Worm (Caenorhabditis elegans) whole organism, L2 larva: ENCODE results near the gene ogt-1.

Source experiments
- F13H6.1 ChIP-seq: sonication (generic microtip); optimal IDR thresholded peaks from 2 replicates; lab custom pipeline; 2016; ENCODE audit warnings: missing genetic modification characterization, missing compliant biosample characterization
- ama-1 ChIP-seq: fragments of 150-350 bp; optimal IDR thresholded peaks from 2 replicates; lab custom pipeline; 2018; ENCODE audit warnings: inconsistent platforms
- fos-1 ChIP-seq: fragments of 150-350 bp; optimal IDR thresholded peaks from 2 replicates; lab custom pipeline; 2014; ENCODE audit warnings: missing biosample characterization, missing genetic modification characterization
- lin-11 ChIP-seq: fragments of 150-350 bp; sonication (generic microtip); optimal IDR thresholded peaks from 2 replicates; lab custom pipeline; 2014; ENCODE audit warnings: missing biosample characterization, missing genetic modification characterization, inconsistent platforms, mixed read lengths
- lin-39 ChIP-seq: fragments of 150-350 bp; optimal IDR thresholded peaks from 2 replicates; lab custom pipeline; 2014; ENCODE audit warnings: missing biosample characterization, missing genetic modification reagents, missing genetic modification characterization
- mdl-1 ChIP-seq, 2 experiments: fragments of 150-350 bp in 1 of 2; sonication (generic microtip) in 1 of 2; optimal IDR thresholded peaks; 2 replicates each; lab custom pipeline; 2017; ENCODE audit warnings: missing biosample characterization in 2 of 2, missing genetic modification characterization in 2 of 2
- nhr-12 ChIP-seq: fragments of 150-350 bp; optimal IDR thresholded peaks from 2 replicates; lab custom pipeline; 2014; ENCODE audit warnings: missing biosample characterization, missing genetic modification characterization
- nhr-25 ChIP-seq: fragments of 150-350 bp; sonication (generic microtip); optimal IDR thresholded peaks from 3 replicates; lab custom pipeline; 2014; ENCODE audit warnings: missing biosample characterization, missing genetic modification characterization
- nhr-77 ChIP-seq: fragments of 150-350 bp; optimal IDR thresholded peaks from 2 replicates; lab custom pipeline; 2014; ENCODE audit warnings: missing biosample characterization, missing genetic modification characterization
- unc-62 ChIP-seq: fragments of 150-350 bp; optimal IDR thresholded peaks from 2 replicates; lab custom pipeline; 2014; ENCODE audit warnings: missing biosample characterization, missing genetic modification reagents, missing genetic modification characterization
- ztf-11 ChIP-seq: sonication (generic microtip); optimal IDR thresholded peaks from 2 replicates; lab custom pipeline; 2017; ENCODE audit warnings: missing biosample characterization, missing genetic modification characterization

DNA sequence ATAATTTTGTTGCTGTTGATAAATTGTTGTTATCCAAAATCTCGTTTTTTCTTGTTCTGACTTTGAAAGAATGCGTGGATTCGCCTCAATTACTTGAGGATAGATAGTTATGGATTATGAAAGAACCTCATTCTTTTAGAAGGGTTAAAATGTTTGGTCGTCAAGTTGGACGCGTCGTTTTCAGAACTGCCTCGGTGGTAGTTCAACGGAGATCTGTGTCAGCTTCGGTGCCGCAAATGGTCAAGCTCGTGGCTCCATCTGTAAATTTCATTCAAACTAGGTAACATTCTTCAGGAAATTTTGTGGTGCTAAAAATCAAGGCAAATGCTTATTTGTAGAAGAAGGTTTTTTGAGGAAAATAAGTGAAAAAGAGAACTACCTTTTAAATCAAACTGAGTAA, 27.0 kb upstream of the ogt-1 start, which contains the start of gene ndab-2:
- TF ChIP-seq F13H6.1 (tag; lab: Kevin White, UChicago) (no peak), nhr-25 (tag; lab: Kevin White, UChicago) (no peak), fos-1 (tag; lab: Kevin White, UChicago) (no peak), ztf-11 (tag; lab: Kevin White, UChicago) (no peak), mdl-1 (tag; optimal IDR thresholded peaks at IDR 0.05; lab: Kevin White, UChicago) (no peak), unc-62 (GFP tag; lab: Kevin White, UChicago) (no peak), lin-39 (tag; lab: Kevin White, UChicago) (no peak), ama-1 (lab: Kevin White, UChicago) (no peak), lin-11 (no peak), nhr-12 (no peak), nhr-77 (tag; lab: Kevin White, UChicago) (no peak)
